Worm (Caenorhabditis elegans): Measurements from ENCODE around the gene grl-27.
"Not testable (repeated sequence)": the region's sequence is repeated elsewhere in the genome, so short reads cannot be mapped to it uniquely, and the experiment has no call there.

The grl-27 gene

DNA sequence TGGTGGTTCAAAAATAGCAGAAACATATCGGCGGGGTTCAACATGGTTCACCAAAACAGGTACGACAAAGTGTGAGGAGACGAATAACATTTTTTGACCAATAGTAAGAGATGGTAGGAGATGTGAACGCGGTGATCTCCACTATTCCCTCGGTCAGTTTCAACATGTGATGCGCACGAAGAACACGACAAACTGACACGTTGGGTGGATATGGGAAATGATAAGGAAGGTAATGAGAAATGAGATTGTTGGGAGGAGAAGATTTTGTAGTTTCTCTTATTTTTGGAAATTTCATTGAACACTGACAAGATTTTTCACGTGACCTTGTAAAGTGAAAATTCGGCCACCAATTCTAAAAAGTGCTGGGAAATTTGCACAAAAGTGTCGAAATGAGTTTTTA lies 35.0 kb upstream of the grl-27 start:
- TF ChIP-seq rnt-1 (tag; optimal IDR thresholded peaks at IDR 0.05) (no peak), pag-3 (tag; optimal IDR thresholded peaks at IDR 0.05; ENCODE audit: borderline replicate concordance) (no peak), hlh-6 (tag; optimal IDR thresholded peaks at IDR 0.05) (no peak), ceh-18 (tag; optimal IDR thresholded peaks at IDR 0.05) (no peak), elt-4 (tag; optimal IDR thresholded peaks at IDR 0.05) (no peak), unc-42 (tag; optimal IDR thresholded peaks at IDR 0.05) (no peak), ceh-14 (tag; optimal IDR thresholded peaks at IDR 0.05) (no peak)

DNA sequence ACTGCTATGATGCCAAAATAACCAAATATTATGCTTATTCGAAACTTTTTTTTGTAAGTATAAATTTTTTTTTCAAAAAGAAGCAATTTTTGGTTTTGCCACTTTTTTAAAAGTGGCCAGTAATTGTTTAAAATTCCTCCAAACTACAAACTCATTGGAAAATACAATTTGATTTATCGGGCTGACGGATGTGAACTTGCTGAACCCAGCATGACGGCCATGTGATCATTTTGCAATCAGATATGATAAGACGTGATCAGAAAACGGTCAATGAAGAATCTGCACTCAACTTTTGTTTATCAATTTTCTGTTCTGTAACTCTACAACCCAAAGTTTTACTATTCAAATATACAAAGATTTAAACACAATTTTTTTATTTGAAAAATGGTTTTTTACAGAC lies 30.7 kb upstream of the grl-27 start:
- TF ChIP-seq ceh-19 (GFP tag; optimal IDR thresholded peaks at IDR 0.05) (no peak), unc-42 (tag; optimal IDR thresholded peaks at IDR 0.05) (no peak), dve-1 (tag; optimal IDR thresholded peaks at IDR 0.05) (no peak)

DNA sequence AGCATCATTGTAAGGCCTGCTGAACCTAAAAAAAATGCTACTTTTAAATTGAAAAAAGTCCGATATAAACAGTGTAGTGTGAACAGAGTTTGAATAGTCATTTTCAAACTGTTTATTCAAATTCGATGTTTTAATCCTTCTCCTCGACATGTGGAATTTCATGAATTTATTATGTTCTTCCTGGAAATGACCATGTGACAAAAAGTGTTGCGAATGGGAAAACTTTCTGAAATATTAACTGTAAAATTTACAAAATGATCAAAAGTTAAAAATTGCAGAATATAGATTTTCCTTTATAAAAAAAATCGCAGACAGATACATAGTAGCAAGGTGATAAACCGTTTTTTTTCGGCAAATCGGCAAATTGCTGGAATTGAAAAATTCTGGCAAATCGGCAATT lies 29.7 kb upstream of the grl-27 start, which contains the start of gene T22F3.8:
T22F3.8 (minus strand) TSS at position 101 of the 400 bp plus-strand sequence.
- TF ChIP-seq unc-42 (tag; optimal IDR thresholded peaks at IDR 0.05): no peak
- no peak for TF ChIP-seq nhr-11 (tag; optimal IDR thresholded peaks at IDR 0.05)
- no peak for TF ChIP-seq madf-2 (tag; optimal IDR thresholded peaks at IDR 0.05)
- no peak for TF ChIP-seq unc-86 (tag; optimal IDR thresholded peaks at IDR 0.05)

DNA sequence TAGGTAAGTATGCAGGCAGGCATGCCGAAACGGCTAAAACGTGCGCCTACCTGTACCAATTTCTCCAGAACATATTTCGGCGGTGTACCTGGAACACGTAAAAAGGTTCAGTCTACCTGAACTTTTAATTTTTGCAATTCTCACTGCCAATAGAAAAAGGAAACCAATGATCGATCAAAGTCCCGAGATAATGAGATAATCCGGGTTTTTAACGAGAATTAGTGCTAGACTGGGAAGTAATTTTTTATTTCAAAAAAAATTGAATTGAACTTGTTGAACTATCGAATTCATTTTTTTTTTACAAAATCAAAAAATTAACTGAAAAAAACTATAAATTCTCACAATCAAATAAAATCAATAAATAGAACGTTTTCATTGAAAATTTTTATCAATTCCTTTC lies 24.9 kb upstream of the grl-27 start, which contains the start of gene T22F3.7:
T22F3.7 (minus strand) TSS at position 101 of the 400 bp plus-strand sequence.
- TF ChIP-seq odd-2 (tag; optimal IDR thresholded peaks at IDR 0.05) (no peak), ceh-18 (tag; optimal IDR thresholded peaks at IDR 0.05) (no peak), nhr-11 (tag; optimal IDR thresholded peaks at IDR 0.05) (no peak), ceh-24 (tag; optimal IDR thresholded peaks at IDR 0.05) (no peak), ceh-22 (tag; optimal IDR thresholded peaks at IDR 0.05) (no peak), madf-2 (tag; optimal IDR thresholded peaks at IDR 0.05) (no peak)

DNA sequence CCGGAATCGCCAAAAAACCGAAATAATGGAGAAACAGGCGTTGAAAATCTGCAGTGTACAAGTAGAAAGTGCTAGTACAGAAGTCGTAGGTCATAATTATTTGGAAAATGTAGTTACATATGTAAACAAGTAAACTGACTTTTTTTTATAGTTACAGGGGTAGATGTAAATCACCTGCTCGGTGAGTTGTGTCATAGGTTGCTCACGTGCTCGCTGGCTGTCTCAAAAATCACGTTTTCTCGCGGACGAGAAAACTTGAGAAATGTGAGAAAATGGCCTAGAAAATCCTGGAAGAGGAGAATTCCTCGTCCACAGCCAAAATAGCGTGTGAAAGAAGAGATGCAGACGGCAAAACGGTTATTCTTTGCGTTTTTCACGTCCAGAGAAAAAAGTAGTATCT lies 21.4 kb upstream of the grl-27 start, which contains the start of gene srh-212:
srh-212 (minus strand) TSS at position 101 of the 400 bp plus-strand sequence.
- not testable (repeated sequence) for TF ChIP-seq ceh-19 (GFP tag; optimal IDR thresholded peaks at IDR 0.05); sox-2 (GFP tag; IDR thresholded peaks at IDR 0.05); syd-9 (tag; optimal IDR thresholded peaks at IDR 0.05)

DNA sequence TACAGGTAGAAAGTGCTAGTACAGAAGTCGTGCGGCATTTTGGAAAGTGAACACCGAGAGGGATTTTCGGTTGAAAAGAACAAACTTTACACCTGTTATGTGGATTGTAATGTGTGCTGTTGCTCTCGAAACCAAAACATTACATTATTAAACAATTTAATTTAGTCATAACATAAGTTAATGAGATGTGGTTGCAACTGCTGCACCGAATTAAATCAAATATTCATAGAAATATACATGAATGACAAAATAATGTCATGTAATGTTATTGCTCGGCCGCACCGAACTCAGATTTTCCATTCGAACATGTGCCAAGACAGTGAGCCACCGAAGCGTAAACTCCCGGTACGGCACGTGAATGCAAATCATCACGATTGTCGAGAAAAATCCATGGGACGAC lies 19.3 kb upstream of the grl-27 start, which contains the start of gene srh-213:
srh-213 (minus strand) TSS at position 101 of the 400 bp plus-strand sequence.
- TF ChIP-seq ceh-45 (GFP tag; IDR thresholded peaks at IDR 0.05) (no peak), hlh-15 (tag; optimal IDR thresholded peaks at IDR 0.05) (no peak), syd-9 (tag; optimal IDR thresholded peaks at IDR 0.05) (no peak), sox-4 (tag; optimal IDR thresholded peaks at IDR 0.05) (no peak), eyg-1 (tag; optimal IDR thresholded peaks at IDR 0.05) (no peak), ceh-30 (tag; optimal IDR thresholded peaks at IDR 0.05) (no peak), K09A11.1 (tag; optimal IDR thresholded peaks at IDR 0.05; ENCODE audit: insufficient read depth) (no peak)

DNA sequence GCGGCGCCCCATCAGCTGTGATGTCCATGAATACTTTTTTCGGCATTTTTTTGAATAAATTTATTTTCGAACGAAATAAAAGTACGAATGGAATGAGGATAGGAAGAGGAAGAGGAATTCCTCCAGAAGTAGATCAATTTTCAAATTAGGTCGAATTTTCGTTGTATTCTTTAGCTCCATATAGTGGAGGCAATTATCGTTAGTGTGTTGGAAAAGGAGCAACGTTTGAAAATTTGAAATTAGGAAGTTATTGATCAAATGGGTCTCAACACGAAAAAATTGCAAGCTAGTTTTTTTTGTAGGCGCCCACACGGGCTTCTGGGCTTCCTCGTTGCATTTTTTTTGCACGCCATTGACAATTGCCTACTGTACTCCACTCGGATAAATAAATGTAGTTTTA lies 16.4 kb upstream of the grl-27 start, which contains the start of gene T22F3.12:
T22F3.12 (minus strand) TSS at position 101 of the 400 bp plus-strand sequence.
- TF ChIP-seq unc-86 (tag; optimal IDR thresholded peaks at IDR 0.05) (no peak), F13H6.1 (tag; optimal IDR thresholded peaks at IDR 0.05) (no peak), sox-4 (tag; optimal IDR thresholded peaks at IDR 0.05) (no peak), rnt-1 (tag; optimal IDR thresholded peaks at IDR 0.05) (no peak), elt-2 (tag; optimal IDR thresholded peaks at IDR 0.05) (no peak), hlh-30 (tag; optimal IDR thresholded peaks at IDR 0.05; ENCODE audit: insufficient read depth) (no peak), ceh-45 (GFP tag; IDR thresholded peaks at IDR 0.05) (no peak), pax-1 (tag; optimal IDR thresholded peaks at IDR 0.05) (no peak), K02D7.2 (tag; optimal IDR thresholded peaks at IDR 0.05) (no peak), ceh-24 (tag; optimal IDR thresholded peaks at IDR 0.05) (no peak), elt-4 (tag; optimal IDR thresholded peaks at IDR 0.05) (no peak), odd-2 (tag; optimal IDR thresholded peaks at IDR 0.05) (no peak)

All from whole organism, late embryonic.